Fruit fly (Drosophila melanogaster) S2 (cell line): ENCODE measurements around the gene Ance.

Experiments used
- CG8478 ChIP-seq: fragments of >200 bp; optimal IDR thresholded peaks from 2 replicates; lab custom pipeline; 2018
- CTCF ChIP-seq, 2 experiments: fragments of >200 bp; optimal IDR thresholded peaks; 2 replicates each; lab custom pipeline; 2018

- TF ChIP-seq CTCF (optimal IDR thresholded peaks at IDR 0.05; lab: Kevin White, UChicago) (no peak), CG8478 (no peak)
Measured at dm6 chr2L:13925699-13926098, 20.3 kb downstream of the Ance start.
